Worm (Caenorhabditis elegans): Measurements from ENCODE around the gene ZK856.11.
A peak's percentile ranks its signal among the peaks of the same experiment; 100 is the strongest.

ZK856.11 gene

ce11 chrV:10244018-10244720 lies 39.4 kb upstream of the ZK856.11 start:
- TF ChIP-seq ceh-13 (GFP tag; optimal IDR thresholded peaks at IDR 0.05) (no peak), hnd-1 (tag; optimal IDR thresholded peaks at IDR 0.05) (no peak), tra-4 (tag; optimal IDR thresholded peaks at IDR 0.05) (no peak), ets-7 (tag; optimal IDR thresholded peaks at IDR 0.05) (no peak), ceh-36 (tag; optimal IDR thresholded peaks at IDR 0.05) (no peak), scrt-1 (GFP tag; IDR thresholded peaks at IDR 0.05) (no peak), tbx-11 (GFP tag; IDR thresholded peaks at IDR 0.05) (no peak)

ce11 chrV:10243105-10243504 lies 38.4 kb upstream of the ZK856.11 start, which contains the start of gene C12D8.9:
TSS of gene C12D8.9 (minus strand) at chrV:10243205.
- TF ChIP-seq ets-7 (tag; optimal IDR thresholded peaks at IDR 0.05) (no peak), hmbx-1 (tag; optimal IDR thresholded peaks at IDR 0.05) (no peak), ceh-13 (GFP tag; optimal IDR thresholded peaks at IDR 0.05) (no peak), ceh-36 (tag; optimal IDR thresholded peaks at IDR 0.05) (no peak), tbx-37 (GFP tag; conservative IDR thresholded peaks at IDR 0.05) (no peak), scrt-1 (GFP tag; IDR thresholded peaks at IDR 0.05) (no peak), F13C5.2 (tag; optimal IDR thresholded peaks at IDR 0.05) (no peak), hnd-1 (tag; optimal IDR thresholded peaks at IDR 0.05) (no peak), hmg-4 (GFP tag; optimal IDR thresholded peaks at IDR 0.05) (no peak), pes-1 (GFP tag; IDR thresholded peaks at IDR 0.05) (no peak), tbx-11 (GFP tag; IDR thresholded peaks at IDR 0.05) (no peak), tra-4 (tag; optimal IDR thresholded peaks at IDR 0.05) (no peak), aly-1 (tag; optimal IDR thresholded peaks at IDR 0.05) (no peak), sea-1 (GFP tag; conservative IDR thresholded peaks at IDR 0.05) (no peak), flt-1 (GFP tag; IDR thresholded peaks at IDR 0.05) (no peak), B0310.2 (tag; optimal IDR thresholded peaks at IDR 0.05) (no peak)

ce11 chrV:10241121-10241803 lies 36.5 kb upstream of the ZK856.11 start, which contains the start of the genes C12D8.21 and col-148:
TSS of gene C12D8.21 (minus strand) at chrV:10241188.
TSS of gene col-148 (plus strand) at chrV:10241753.
- no peak for TF ChIP-seq ceh-13 (GFP tag; optimal IDR thresholded peaks at IDR 0.05)
- no peak for TF ChIP-seq sea-1 (GFP tag; conservative IDR thresholded peaks at IDR 0.05)
- no peak for TF ChIP-seq pes-1 (GFP tag; IDR thresholded peaks at IDR 0.05)
- TF ChIP-seq flt-1 (GFP tag; IDR thresholded peaks at IDR 0.05) = no peak
- TF ChIP-seq ama-1 (optimal IDR thresholded peaks at IDR 0.05) = no peak
- no peak for TF ChIP-seq scrt-1 (GFP tag; IDR thresholded peaks at IDR 0.05)
- TF ChIP-seq tbx-37 (GFP tag; conservative IDR thresholded peaks at IDR 0.05) = no peak
- TF ChIP-seq hmg-4 (GFP tag; optimal IDR thresholded peaks at IDR 0.05) = no peak

- TF ChIP-seq F13C5.2 (tag; optimal IDR thresholded peaks at IDR 0.05) (no peak), flt-1 (GFP tag; IDR thresholded peaks at IDR 0.05) (no peak), tra-4 (tag; optimal IDR thresholded peaks at IDR 0.05) (no peak), tbx-11 (GFP tag; IDR thresholded peaks at IDR 0.05) (no peak), aly-1 (tag; optimal IDR thresholded peaks at IDR 0.05) (no peak), pes-1 (GFP tag; IDR thresholded peaks at IDR 0.05) (no peak), tbx-37 (GFP tag; conservative IDR thresholded peaks at IDR 0.05) (no peak), ets-7 (tag; optimal IDR thresholded peaks at IDR 0.05) (no peak), scrt-1 (GFP tag; IDR thresholded peaks at IDR 0.05) (no peak), ceh-13 (GFP tag; optimal IDR thresholded peaks at IDR 0.05) (no peak), ceh-36 (tag; optimal IDR thresholded peaks at IDR 0.05) (no peak), hmbx-1 (tag; optimal IDR thresholded peaks at IDR 0.05) (no peak), hnd-1 (tag; optimal IDR thresholded peaks at IDR 0.05) (no peak), B0310.2 (tag; optimal IDR thresholded peaks at IDR 0.05) (no peak), sea-1 (GFP tag; conservative IDR thresholded peaks at IDR 0.05) (no peak), ama-1 (optimal IDR thresholded peaks at IDR 0.05) (no peak), hmg-4 (GFP tag; optimal IDR thresholded peaks at IDR 0.05) (no peak)
Measured at ce11 chrV:10239861-10240260, 35.1 kb upstream of the ZK856.11 start, which contains the start of gene fipr-8. TSS of gene fipr-8 (minus strand) at chrV:10239961.

- TF ChIP-seq hmbx-1 (tag; optimal IDR thresholded peaks at IDR 0.05) = no peak
- peak; percentile 37 for TF ChIP-seq hmg-4 (GFP tag; optimal IDR thresholded peaks at IDR 0.05)
Measured at ce11 chrV:10238665-10239064, 33.9 kb upstream of the ZK856.11 start, which contains the start of gene fubl-1. TSS of gene fubl-1 (minus strand) at chrV:10238866.

- TF ChIP-seq F13C5.2 (tag; optimal IDR thresholded peaks at IDR 0.05) = no peak
Measured at ce11 chrV:10237959-10238444, 33.3 kb upstream of the ZK856.11 start.

ce11 chrV:10237171-10237570 lies 32.4 kb upstream of the ZK856.11 start:
- TF ChIP-seq tra-4 (tag; optimal IDR thresholded peaks at IDR 0.05) (no peak), F13C5.2 (tag; optimal IDR thresholded peaks at IDR 0.05) (no peak), ceh-36 (tag; optimal IDR thresholded peaks at IDR 0.05) (no peak)

- no peak for TF ChIP-seq aly-1 (tag; optimal IDR thresholded peaks at IDR 0.05)
- TF ChIP-seq scrt-1 (GFP tag; IDR thresholded peaks at IDR 0.05) = no peak
- TF ChIP-seq hmg-4 (GFP tag; optimal IDR thresholded peaks at IDR 0.05) = no peak
- TF ChIP-seq F13C5.2 (tag; optimal IDR thresholded peaks at IDR 0.05) = no peak
- no peak for TF ChIP-seq pes-1 (GFP tag; IDR thresholded peaks at IDR 0.05)
- TF ChIP-seq hnd-1 (tag; optimal IDR thresholded peaks at IDR 0.05) = no peak
- TF ChIP-seq tra-4 (tag; optimal IDR thresholded peaks at IDR 0.05) = no peak
- TF ChIP-seq sea-1 (GFP tag; conservative IDR thresholded peaks at IDR 0.05) = no peak
- no peak for TF ChIP-seq tbx-37 (GFP tag; conservative IDR thresholded peaks at IDR 0.05)
- TF ChIP-seq hmbx-1 (tag; optimal IDR thresholded peaks at IDR 0.05) = no peak
- TF ChIP-seq ets-7 (tag; optimal IDR thresholded peaks at IDR 0.05) = no peak
- no peak for TF ChIP-seq flt-1 (GFP tag; IDR thresholded peaks at IDR 0.05)
- no peak for TF ChIP-seq ama-1 (optimal IDR thresholded peaks at IDR 0.05)
- TF ChIP-seq ceh-36 (tag; optimal IDR thresholded peaks at IDR 0.05) = no peak
- TF ChIP-seq B0310.2 (tag; optimal IDR thresholded peaks at IDR 0.05) = no peak
- no peak for TF ChIP-seq ceh-13 (GFP tag; optimal IDR thresholded peaks at IDR 0.05)
- no peak for TF ChIP-seq tbx-11 (GFP tag; IDR thresholded peaks at IDR 0.05)
Measured at ce11 chrV:10233330-10233729, 28.6 kb upstream of the ZK856.11 start, which contains the start of gene str-182. TSS of gene str-182 (minus strand) at chrV:10233430.
